Worm (Caenorhabditis elegans) whole organism, late embryonic: Measurements from ENCODE around the gene gcy-13.

Experiments
- Y22D7AL.16 ChIP-seq: sonication (generic microtip); optimal IDR thresholded peaks from 2 replicates; lab custom pipeline; 2016; ENCODE audit warnings: missing genetic modification characterization, missing compliant biosample characterization
- ets-4 ChIP-seq: sonication (generic microtip); optimal IDR thresholded peaks from 2 replicates; lab custom pipeline; 2016; ENCODE audit warnings: missing genetic modification characterization, missing compliant biosample characterization
- npax-4 ChIP-seq: sonication (generic microtip); optimal IDR thresholded peaks from 2 replicates; lab custom pipeline; 2016; ENCODE audit warnings: missing genetic modification characterization, missing compliant biosample characterization
- pag-3 ChIP-seq: sonication (generic microtip); optimal IDR thresholded peaks from 2 replicates; lab custom pipeline; 2016; ENCODE audit warnings: missing compliant biosample characterization, missing genetic modification characterization, borderline replicate concordance
- pha-4 ChIP-seq: fragments of 150-350 bp; optimal IDR thresholded peaks from 2 replicates; lab custom pipeline; 2018; ENCODE audit warnings: missing biosample characterization, missing genetic modification reagents, missing genetic modification characterization
- rnt-1 ChIP-seq: sonication (generic microtip); optimal IDR thresholded peaks from 2 replicates; lab custom pipeline; 2016; ENCODE audit warnings: missing genetic modification characterization, missing compliant biosample characterization
- unc-86 ChIP-seq: sonication (generic microtip); optimal IDR thresholded peaks from 2 replicates; lab custom pipeline; 2016; ENCODE audit warnings: missing genetic modification characterization, missing compliant biosample characterization

- no peak for TF ChIP-seq pha-4 (tag; lab: Kevin White, UChicago)
- no peak for TF ChIP-seq unc-86 (tag; lab: Kevin White, UChicago)
- no peak for TF ChIP-seq rnt-1 (tag; lab: Kevin White, UChicago)
- TF ChIP-seq pag-3 = no peak
- TF ChIP-seq npax-4 (tag; lab: Kevin White, UChicago) = no peak
- TF ChIP-seq Y22D7AL.16 (tag; lab: Kevin White, UChicago) = no peak
- no peak for TF ChIP-seq ets-4
Observed at ce11 chrV:12352881-12353280, 16.5 kb downstream of the gcy-13 start.
